Worm (Caenorhabditis elegans) whole organism, L4 larva: ENCODE results near the gene efhc-1.

Source experiments
- aly-2 ChIP-seq: sonication (generic microtip); optimal IDR thresholded peaks from 2 replicates; lab custom pipeline; 2018; ENCODE audit warnings: missing biosample characterization, missing genetic modification characterization
- ama-1 ChIP-seq: fragments of 150-350 bp; optimal IDR thresholded peaks from 2 replicates; lab custom pipeline; 2014; ENCODE audit warnings: inconsistent platforms, mixed read lengths
- fos-1 ChIP-seq: fragments of 150-350 bp; optimal IDR thresholded peaks from 2 replicates; lab custom pipeline; 2014; ENCODE audit warnings: missing biosample characterization, missing genetic modification characterization
- mep-1 ChIP-seq: fragments of 150-350 bp; sonication (generic microtip); optimal IDR thresholded peaks from 3 replicates; lab custom pipeline; 2014; ENCODE audit warnings: missing biosample characterization, missing genetic modification characterization
- skn-1 ChIP-seq: fragments of 150-350 bp; optimal IDR thresholded peaks from 2 replicates; lab custom pipeline; 2014; ENCODE audit warnings: missing biosample characterization, missing genetic modification characterization
- ztf-11 ChIP-seq: fragments of 150-350 bp; optimal IDR thresholded peaks from 2 replicates; lab custom pipeline; 2014; ENCODE audit warnings: missing biosample characterization, missing genetic modification characterization

DNA sequence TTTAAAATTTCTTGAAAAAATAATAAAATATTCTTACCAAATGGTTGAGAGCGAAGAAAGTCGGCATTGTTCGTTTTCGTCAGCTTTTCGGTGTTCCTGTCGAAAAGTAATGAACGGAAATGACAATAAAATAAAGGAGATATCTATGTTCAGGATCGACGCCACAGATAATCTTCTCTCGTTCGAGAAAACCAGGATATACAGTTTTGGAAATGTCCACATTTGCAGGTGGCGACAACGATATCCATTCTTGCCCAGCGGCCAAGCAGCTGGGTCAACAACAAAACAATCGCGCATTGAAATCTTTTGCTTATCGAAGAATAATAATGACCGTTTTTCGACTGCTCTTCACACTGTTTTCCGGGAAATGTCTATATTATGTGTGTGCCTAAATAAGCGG, 2.5 kb upstream of the efhc-1 start, which contains the start of gene R07E3.7:
- TF ChIP-seq skn-1 (tag; lab: Kevin White, UChicago) (no peak), mep-1 (tag; lab: Kevin White, UChicago) (no peak), ama-1 (lab: Kevin White, UChicago) (no peak), aly-2 (no peak), ztf-11 (tag; lab: Kevin White, UChicago) (no peak), fos-1 (no peak)
